Worm (Caenorhabditis elegans) whole organism, young adult: ENCODE measurements around the gene dmd-4.
A peak's percentile ranks its signal among the peaks of the same experiment; 100 is the strongest.

Experiments
- B0261.1 ChIP-seq: sonication (generic microtip); optimal IDR thresholded peaks from 2 replicates; lab custom pipeline; 2016; ENCODE audit warnings: mild to moderate bottlenecking, missing genetic modification characterization, moderate library complexity, missing compliant biosample characterization
- B0336.3 ChIP-seq: fragments of 200-800 bp; sonication (Bioruptor generic); IDR thresholded peaks from 2 replicates; pipeline ENCODE4 v1.3.6; 2022; ENCODE audit warnings: missing genetic modification characterization, missing compliant biosample characterization
- C06A6.2 ChIP-seq: fragments of 200-800 bp; sonication (Bioruptor generic); conservative IDR thresholded peaks from 2 replicates; pipeline ENCODE4 v1.3.6; 2022; ENCODE audit warnings: missing genetic modification characterization, missing compliant biosample characterization
- D2030.7 ChIP-seq: fragments of 200-800 bp; sonication (Bioruptor generic); IDR thresholded peaks from 2 replicates; pipeline ENCODE4 v1.3.6; 2022; ENCODE audit warnings: missing genetic modification reagents, missing genetic modification characterization, missing compliant biosample characterization
- F10E7.11 ChIP-seq: sonication (generic microtip); optimal IDR thresholded peaks from 2 replicates; lab custom pipeline; 2017; ENCODE audit warnings: mild to moderate bottlenecking, missing genetic modification characterization, moderate library complexity, missing compliant biosample characterization
- F23B12.7 ChIP-seq: sonication (generic microtip); optimal IDR thresholded peaks from 2 replicates; lab custom pipeline; 2017; ENCODE audit warnings: missing genetic modification characterization, mild to moderate bottlenecking, missing compliant biosample characterization, antibody characterized with exemption, moderate library complexity; ENCODE audit not compliant: insufficient read depth
- F57C9.4 ChIP-seq: sonication (generic microtip); optimal IDR thresholded peaks from 2 replicates; lab custom pipeline; 2017; ENCODE audit warnings: mild to moderate bottlenecking, missing genetic modification characterization, missing compliant biosample characterization
- K11D2.4 ChIP-seq: fragments of 200-800 bp; sonication (Bioruptor generic); IDR thresholded peaks from 2 replicates; pipeline ENCODE4 v1.3.6; 2022; ENCODE audit warnings: missing genetic modification reagents, missing genetic modification characterization, missing compliant biosample characterization
- K12H6.12 ChIP-seq: fragments of 200-800 bp; sonication (Bioruptor generic); optimal IDR thresholded peaks from 2 replicates; lab custom pipeline; 2018; ENCODE audit warnings: mild to moderate bottlenecking, missing genetic modification characterization, missing compliant biosample characterization
- T07F8.4 ChIP-seq: sonication (generic microtip); optimal IDR thresholded peaks from 2 replicates; lab custom pipeline; 2016; ENCODE audit warnings: mild to moderate bottlenecking, missing genetic modification characterization, moderate library complexity, missing compliant biosample characterization
- T26A5.8 ChIP-seq: sonication (generic microtip); optimal IDR thresholded peaks from 2 replicates; lab custom pipeline; 2016; ENCODE audit warnings: missing genetic modification characterization, missing compliant biosample characterization
- Y67H2A.10 ChIP-seq: fragments of 200-800 bp; sonication (Bioruptor generic); conservative IDR thresholded peaks from 2 replicates; pipeline ENCODE4 v1.3.6; 2022; ENCODE audit warnings: missing genetic modification reagents, missing genetic modification characterization, missing compliant biosample characterization
- attf-5 ChIP-seq: fragments of 200-800 bp; sonication (Bioruptor generic); optimal IDR thresholded peaks from 2 replicates; lab custom pipeline; 2018; ENCODE audit warnings: mild to moderate bottlenecking, missing genetic modification characterization, missing compliant biosample characterization
- bed-2 ChIP-seq: fragments of 200-800 bp; sonication (Bioruptor generic); IDR thresholded peaks from 2 replicates; pipeline ENCODE4 v1.3.6; 2022; ENCODE audit warnings: missing genetic modification reagents, missing genetic modification characterization, missing compliant biosample characterization
- cebp-1 ChIP-seq, 2 experiments: fragments of 200-800 bp in 1 of 2; sonication (Bioruptor generic) in 1 of 2; sonication (generic microtip) in 1 of 2; IDR thresholded peaks in 1 of 2; optimal IDR thresholded peaks in 1 of 2; 2 replicates each; pipeline versions ENCODE4 v1.3.6 to Lab custom; 2017 to 2022; ENCODE audit warnings: missing compliant biosample characterization in 2 of 2, missing genetic modification characterization in 2 of 2, mild to moderate bottlenecking in 1 of 2, missing genetic modification reagents in 1 of 2, moderate library complexity in 1 of 2
- ceh-27 ChIP-seq: fragments of 200-800 bp; sonication (Bioruptor generic); optimal IDR thresholded peaks from 2 replicates; lab custom pipeline; 2018; ENCODE audit warnings: mild to moderate bottlenecking, missing genetic modification characterization, moderate library complexity, missing compliant biosample characterization
- ceh-58 ChIP-seq: fragments of 200-800 bp; sonication (Bioruptor generic); IDR thresholded peaks from 2 replicates; pipeline ENCODE4 v1.3.6; 2022; ENCODE audit warnings: missing genetic modification characterization, missing compliant biosample characterization
- ceh-91 ChIP-seq: fragments of 200-800 bp; sonication (Bioruptor generic); IDR thresholded peaks from 2 replicates; pipeline ENCODE4 v1.3.6; 2022; ENCODE audit warnings: missing genetic modification reagents, missing genetic modification characterization, missing compliant biosample characterization
- chd-7 ChIP-seq: sonication (generic microtip); optimal IDR thresholded peaks from 2 replicates; lab custom pipeline; 2016; ENCODE audit warnings: mild to moderate bottlenecking, missing genetic modification characterization, moderate library complexity, missing compliant biosample characterization
- die-1 ChIP-seq: sonication (generic microtip); optimal IDR thresholded peaks from 2 replicates; lab custom pipeline; 2016; ENCODE audit warnings: missing genotype, mild to moderate bottlenecking, missing genetic modification characterization, missing compliant biosample characterization
- dpff-1 ChIP-seq: sonication (generic microtip); optimal IDR thresholded peaks from 2 replicates; lab custom pipeline; 2017; ENCODE audit warnings: mild to moderate bottlenecking, missing genetic modification characterization, missing compliant biosample characterization
- dpl-1 ChIP-seq: fragments of 150-350 bp; optimal IDR thresholded peaks from 2 replicates; lab custom pipeline; 2014; ENCODE audit warnings: missing biosample characterization, missing genetic modification reagents, missing genetic modification characterization
- efl-1 ChIP-seq: fragments of 150-350 bp; optimal IDR thresholded peaks from 2 replicates; lab custom pipeline; 2014; ENCODE audit warnings: missing biosample characterization, missing genetic modification reagents, missing genetic modification characterization
- ekl-4 ChIP-seq: fragments of 200-800 bp; sonication (Bioruptor generic); IDR thresholded peaks from 2 replicates; pipeline ENCODE4 v1.3.6; 2022; ENCODE audit warnings: missing genetic modification reagents, missing genetic modification characterization, missing compliant biosample characterization
- gei-17 ChIP-seq: fragments of 200-800 bp; sonication (Bioruptor generic); optimal IDR thresholded peaks from 2 replicates; lab custom pipeline; 2018; ENCODE audit warnings: mild to moderate bottlenecking, missing genetic modification characterization, missing compliant biosample characterization
- him-1 ChIP-seq: sonication (generic microtip); optimal IDR thresholded peaks from 2 replicates; lab custom pipeline; 2016; ENCODE audit warnings: missing genotype, missing genetic modification reagents, missing genetic modification characterization, missing compliant biosample characterization
- lin-35 ChIP-seq, 3 experiments: fragments of 150-350 bp in 2 of 3; sonication (generic microtip) in 1 of 3; optimal IDR thresholded peaks; 2 replicates each; lab custom pipeline; 2014 to 2018; ENCODE audit warnings: missing biosample characterization in 3 of 3, missing genetic modification characterization in 3 of 3, missing genetic modification reagents in 3 of 3
- lin-40 ChIP-seq: sonication (generic microtip); optimal IDR thresholded peaks from 2 replicates; lab custom pipeline; 2016; ENCODE audit warnings: missing genetic modification characterization, mild to moderate bottlenecking, missing compliant biosample characterization, missing genotype, missing genetic modification reagents
- lin-54 ChIP-seq: fragments of 200-800 bp; sonication (Bioruptor generic); optimal IDR thresholded peaks from 2 replicates; lab custom pipeline; 2018; ENCODE audit warnings: mild to moderate bottlenecking, missing genetic modification characterization, missing compliant biosample characterization
- lir-1 ChIP-seq: fragments of 200-800 bp; sonication (Bioruptor generic); conservative IDR thresholded peaks from 2 replicates; pipeline ENCODE4 v1.3.6; 2022; ENCODE audit warnings: missing genetic modification reagents, missing genetic modification characterization, missing compliant biosample characterization
- mcd-1 ChIP-seq: fragments of 200-800 bp; sonication (Bioruptor generic); IDR thresholded peaks from 2 replicates; pipeline ENCODE4 v1.3.6; 2022; ENCODE audit warnings: missing genetic modification reagents, missing genetic modification characterization, missing compliant biosample characterization
- nfya-1 ChIP-seq: sonication (generic microtip); optimal IDR thresholded peaks from 2 replicates; lab custom pipeline; 2017; ENCODE audit warnings: antibody characterized with exemption, missing compliant biosample characterization, missing genetic modification characterization, borderline replicate concordance; ENCODE audit not compliant: insufficient read depth
- nhr-179 ChIP-seq: sonication (generic microtip); optimal IDR thresholded peaks from 2 replicates; lab custom pipeline; 2016; ENCODE audit warnings: mild to moderate bottlenecking, missing genetic modification characterization, missing compliant biosample characterization
- nhr-80 ChIP-seq: sonication (generic microtip); optimal IDR thresholded peaks from 2 replicates; lab custom pipeline; 2016; ENCODE audit warnings: missing genetic modification characterization, missing compliant biosample characterization
- nhr-90 ChIP-seq: sonication (generic microtip); optimal IDR thresholded peaks from 2 replicates; lab custom pipeline; 2016; ENCODE audit warnings: missing genotype, mild to moderate bottlenecking, missing genetic modification characterization, missing compliant biosample characterization
- pha-4 ChIP-seq: fragments of 150-350 bp; sonication (generic microtip); optimal IDR thresholded peaks from 2 replicates; lab custom pipeline; 2014; ENCODE audit warnings: missing biosample characterization, missing genetic modification reagents, missing genetic modification characterization
- repo-1 ChIP-seq: sonication (generic microtip); optimal IDR thresholded peaks from 2 replicates; lab custom pipeline; 2017; ENCODE audit warnings: mild to moderate bottlenecking, missing genetic modification characterization, missing compliant biosample characterization
- sdz-38 ChIP-seq: sonication (generic microtip); optimal IDR thresholded peaks from 2 replicates; lab custom pipeline; 2016; ENCODE audit warnings: missing genotype, missing genetic modification characterization, missing compliant biosample characterization
- snpc-1.1 ChIP-seq: sonication (generic microtip); optimal IDR thresholded peaks from 2 replicates; lab custom pipeline; 2017; ENCODE audit warnings: missing genetic modification characterization, mild to moderate bottlenecking, missing compliant biosample characterization, antibody characterized with exemption, moderate library complexity, missing genotype, missing genetic modification reagents; ENCODE audit not compliant: insufficient read depth
- somi-1 ChIP-seq: fragments of 200-800 bp; sonication (Bioruptor generic); optimal IDR thresholded peaks from 2 replicates; lab custom pipeline; 2018; ENCODE audit warnings: mild to moderate bottlenecking, missing genetic modification characterization, missing compliant biosample characterization
- xnd-1 ChIP-seq: sonication (generic microtip); optimal IDR thresholded peaks from 2 replicates; lab custom pipeline; 2016; ENCODE audit warnings: missing genotype, missing genetic modification reagents, missing genetic modification characterization, missing compliant biosample characterization
- ztf-22 ChIP-seq: fragments of 200-800 bp; sonication (Bioruptor generic); optimal IDR thresholded peaks from 2 replicates; lab custom pipeline; 2018; ENCODE audit warnings: mild to moderate bottlenecking, missing genetic modification characterization, moderate library complexity, missing compliant biosample characterization
- ztf-26 ChIP-seq: sonication (generic microtip); optimal IDR thresholded peaks from 2 replicates; lab custom pipeline; 2017; ENCODE audit warnings: missing genetic modification characterization, missing compliant biosample characterization

dmd-4 gene

DNA sequence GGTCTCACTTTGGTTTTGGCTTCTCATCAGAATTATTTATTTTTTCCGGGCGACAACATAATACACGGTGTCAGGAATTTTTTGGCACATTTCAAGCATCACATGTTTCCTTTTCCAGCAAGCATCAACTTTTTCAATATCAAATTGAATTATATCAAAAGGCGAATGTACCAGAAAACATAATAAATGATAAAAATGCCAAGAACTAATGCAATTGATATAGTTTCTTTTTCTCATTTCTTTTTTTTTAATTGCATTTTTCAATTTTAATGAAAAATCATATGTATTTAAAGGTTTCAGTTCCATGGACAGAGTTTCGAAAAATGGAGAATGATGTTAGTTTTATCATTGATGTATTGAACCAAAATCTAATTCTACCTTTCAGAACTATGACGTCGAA lies 30.1 kb downstream of the dmd-4 start, which contains the start of gene dpf-2:
Gene dpf-2, plus strand, starts transcription at position 301 of the 400 bp plus-strand sequence.
- no peak for TF ChIP-seq K12H6.12
- TF ChIP-seq ekl-4: no peak
- no peak for TF ChIP-seq B0261.1 (tag; lab: Kevin White, UChicago)
- no peak for TF ChIP-seq nhr-90 (tag; lab: Kevin White, UChicago)
- TF ChIP-seq bed-2 (GFP tag; lab: Robert Waterston, UW): no peak
- TF ChIP-seq lin-54: no peak
- TF ChIP-seq lin-35 (GFP tag; optimal IDR thresholded peaks at IDR 0.05; lab: Kevin White, UChicago): no peak
- TF ChIP-seq cebp-1 (GFP tag; IDR thresholded peaks at IDR 0.05; lab: Robert Waterston, UW): no peak
- TF ChIP-seq cebp-1 (tag; optimal IDR thresholded peaks at IDR 0.05; lab: Kevin White, UChicago): no peak
- no peak for TF ChIP-seq B0336.3 (GFP tag; lab: Robert Waterston, UW)
- no peak for TF ChIP-seq F23B12.7 (tag; lab: Kevin White, UChicago)
- no peak for TF ChIP-seq snpc-1.1 (tag; lab: Kevin White, UChicago)
- TF ChIP-seq Y67H2A.10: no peak
- TF ChIP-seq pha-4: no peak
- no peak for TF ChIP-seq xnd-1 (tag; lab: Kevin White, UChicago)
- TF ChIP-seq nfya-1 (tag; lab: Kevin White, UChicago): no peak
- TF ChIP-seq him-1 (tag; lab: Kevin White, UChicago): no peak

DNA sequence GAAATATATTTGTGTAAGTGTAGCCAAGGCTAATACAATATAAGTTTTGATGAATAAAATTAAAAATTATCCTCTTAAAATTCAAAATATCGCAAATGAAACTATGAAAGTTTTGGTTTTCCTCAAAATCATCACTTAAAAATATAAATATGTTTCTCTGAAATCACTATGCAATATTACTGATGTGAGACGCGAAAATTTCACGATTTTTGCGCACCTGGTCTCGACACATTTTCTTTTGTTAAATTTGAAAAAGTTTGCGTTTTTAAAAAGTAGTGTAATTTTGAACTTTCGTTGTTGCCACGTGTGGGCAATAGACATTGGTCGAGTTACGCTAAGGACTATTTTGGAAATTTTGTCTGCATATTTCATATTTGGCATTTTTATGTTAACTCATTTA lies 32.9 kb downstream of the dmd-4 start:
- TF ChIP-seq C06A6.2: no peak
- no peak for TF ChIP-seq nhr-80 (tag; lab: Kevin White, UChicago)

DNA sequence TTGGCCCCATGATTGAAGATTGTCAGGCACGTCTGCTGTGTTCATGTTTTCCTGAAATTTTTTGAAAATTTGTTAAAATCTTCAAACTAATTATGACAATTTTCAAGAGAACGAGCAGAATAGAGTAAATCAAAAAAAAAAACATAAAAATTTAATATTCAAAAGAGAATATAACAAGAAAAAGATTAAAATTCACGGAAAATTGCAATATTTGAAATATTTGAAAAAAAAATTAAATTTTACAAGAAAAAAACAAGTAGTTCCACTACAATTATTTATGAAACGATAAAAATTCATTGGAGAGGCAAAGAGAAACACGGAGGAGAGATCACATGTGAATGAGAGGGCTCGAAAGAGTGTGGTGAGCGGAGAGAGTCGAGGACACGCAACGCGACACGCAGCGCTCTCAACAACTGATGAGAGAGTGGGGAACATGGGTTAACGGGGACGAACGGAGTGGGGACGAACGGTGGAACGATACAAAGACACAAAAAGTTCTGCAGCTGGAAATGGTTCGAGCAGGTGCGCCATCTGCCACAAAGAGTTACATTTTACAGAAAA lies 37.1 kb downstream of the dmd-4 start, which contains the start of gene mbk-1:
Gene mbk-1, minus strand, starts transcription at position 51 of the 561 bp plus-strand sequence.
- no peak for TF ChIP-seq nhr-179 (tag; lab: Kevin White, UChicago)
- TF ChIP-seq ekl-4: no peak
- peak; percentile 16 for TF ChIP-seq gei-17 (GFP tag; lab: Kevin White, UChicago)
- peak; percentile 58 for TF ChIP-seq attf-5 (GFP tag; lab: Kevin White, UChicago)
- no peak for TF ChIP-seq repo-1 (tag; lab: Kevin White, UChicago)
- TF ChIP-seq ceh-58 (GFP tag; lab: Robert Waterston, UW): no peak
- peak; percentile 60 for TF ChIP-seq lin-40 (tag; lab: Kevin White, UChicago)
- TF ChIP-seq nhr-80 (tag; lab: Kevin White, UChicago): peak; percentile 81
- no peak for TF ChIP-seq nfya-1 (tag; lab: Kevin White, UChicago)
- TF ChIP-seq ztf-22 (GFP tag; lab: Kevin White, UChicago): no peak
- peak; percentile 35; the same call in 1 of the 2 replicates for TF ChIP-seq mcd-1 (GFP tag; lab: Robert Waterston, UW)
- no peak for TF ChIP-seq ceh-91 (GFP tag; lab: Robert Waterston, UW)
- no peak for TF ChIP-seq efl-1 (GFP tag; lab: Kevin White, UChicago)
- peak; percentile 81 for TF ChIP-seq ceh-27
- TF ChIP-seq F23B12.7 (tag; lab: Kevin White, UChicago): no peak
- TF ChIP-seq chd-7 (tag; lab: Kevin White, UChicago): no peak
- peak; percentile 6 for TF ChIP-seq ztf-26
- TF ChIP-seq B0261.1 (tag; lab: Kevin White, UChicago): no peak
- TF ChIP-seq dpl-1 (GFP tag; lab: Kevin White, UChicago): no peak
- TF ChIP-seq C06A6.2: no peak
- no peak for TF ChIP-seq pha-4
- no peak for TF ChIP-seq sdz-38 (tag; lab: Kevin White, UChicago)
- TF ChIP-seq somi-1 (GFP tag; lab: Kevin White, UChicago): no peak
- TF ChIP-seq bed-2 (GFP tag; lab: Robert Waterston, UW): no peak
- no peak for TF ChIP-seq T26A5.8 (tag; lab: Kevin White, UChicago)
- 0 out of 2 replicates have a peak, but pooled peaks have one; percentile 54 for TF ChIP-seq lir-1 (GFP tag; lab: Robert Waterston, UW)
- TF ChIP-seq T07F8.4 (tag; lab: Kevin White, UChicago): no peak
- TF ChIP-seq F10E7.11 (tag; lab: Kevin White, UChicago): no peak
- TF ChIP-seq F57C9.4 (tag; lab: Kevin White, UChicago): no peak
- TF ChIP-seq D2030.7 (GFP tag; lab: Robert Waterston, UW): no peak
- TF ChIP-seq K11D2.4 (GFP tag; lab: Robert Waterston, UW): 0 out of 2 replicates have a peak, but pooled peaks have one; percentile 23
- peak; percentile 29 for TF ChIP-seq K12H6.12
- TF ChIP-seq die-1: peak; percentile 4
- no peak for TF ChIP-seq dpff-1 (tag; lab: Kevin White, UChicago)
